Worm (Caenorhabditis elegans): ENCODE results near the gene srsx-27.

DNA sequence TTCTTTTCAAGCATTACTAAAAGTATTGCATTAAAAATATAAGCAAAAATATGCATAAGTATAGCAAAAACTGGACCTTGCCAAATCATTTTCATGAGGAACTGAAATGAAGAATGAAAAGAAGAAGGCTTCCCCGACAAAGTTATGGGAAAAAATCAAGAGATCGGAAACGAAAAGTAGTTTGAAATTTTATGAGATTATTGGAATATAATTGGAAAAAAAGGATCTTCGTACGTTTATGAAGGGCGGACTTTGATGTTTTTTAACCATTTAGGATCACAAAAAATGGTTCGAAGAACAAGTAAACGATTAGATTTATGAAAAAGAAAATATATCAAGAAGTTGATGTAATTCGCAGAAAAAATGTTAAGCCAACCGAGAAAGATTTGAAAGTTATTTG, 28.9 kb upstream of the srsx-27 start, which contains the start of gene srxa-18:
- TF ChIP-seq unc-62 (GFP tag; optimal IDR thresholded peaks at IDR 0.05) (no peak), snu-23 (GFP tag; optimal IDR thresholded peaks at IDR 0.05) (no peak), nhr-77 (tag; optimal IDR thresholded peaks at IDR 0.05) (no peak), dpl-1 (GFP tag; optimal IDR thresholded peaks at IDR 0.05) (no peak), elt-2 (tag; optimal IDR thresholded peaks at IDR 0.05) (no peak), lin-13 (GFP tag; optimal IDR thresholded peaks at IDR 0.05) (no peak), nhr-76 (tag; optimal IDR thresholded peaks at IDR 0.05) (no peak), fkh-4 (tag; optimal IDR thresholded peaks at IDR 0.05; ENCODE audit: borderline replicate concordance) (no peak), mdl-1 (tag; optimal IDR thresholded peaks at IDR 0.05) (no peak)

Measured in whole organism, L1 larva.